Fruit fly (Drosophila melanogaster) whole organism, adult: Measurements from ENCODE around the gene CG15435.

Experiments used
- CG11617 ChIP-seq: fragments of 200-800 bp; sonication (Bioruptor generic); optimal IDR thresholded peaks from 2 replicates; lab custom pipeline; 2017; ENCODE audit warnings: mild to moderate bottlenecking, missing biosample characterization, missing genetic modification reagents, missing genetic modification characterization
- CG12768 ChIP-seq: fragments of 200-800 bp; sonication (Bioruptor generic); optimal IDR thresholded peaks from 2 replicates; lab custom pipeline; 2017; ENCODE audit warnings: missing biosample characterization, missing genetic modification characterization, mild to moderate bottlenecking, moderate library complexity, missing genetic modification reagents
- CG14711 ChIP-seq: fragments of 200-800 bp; sonication (Bioruptor generic); optimal IDR thresholded peaks from 2 replicates; lab custom pipeline; 2018; ENCODE audit warnings: missing biosample characterization, mild to moderate bottlenecking, missing genetic modification characterization, moderate library complexity
- CG1620 ChIP-seq: fragments of 200-800 bp; sonication (Bioruptor generic); optimal IDR thresholded peaks from 2 replicates; lab custom pipeline; 2016; ENCODE audit warnings: missing biosample characterization, missing genetic modification characterization
- CG33017 ChIP-seq: fragments of 200-800 bp; sonication (Bioruptor generic); optimal IDR thresholded peaks from 2 replicates; lab custom pipeline; 2018; ENCODE audit warnings: missing biosample characterization, mild to moderate bottlenecking, missing genetic modification characterization, moderate library complexity
- CG5204 ChIP-seq: fragments of 200-800 bp; sonication (Bioruptor generic); optimal IDR thresholded peaks from 2 replicates; lab custom pipeline; 2016; ENCODE audit warnings: missing biosample characterization, missing genetic modification characterization
- CG7045 ChIP-seq: fragments of 200-800 bp; sonication (Bioruptor generic); optimal IDR thresholded peaks from 2 replicates; lab custom pipeline; 2017; ENCODE audit warnings: missing biosample characterization, mild to moderate bottlenecking, missing genetic modification characterization
- CG7101 ChIP-seq: fragments of 200-800 bp; sonication (Bioruptor generic); optimal IDR thresholded peaks from 2 replicates; lab custom pipeline; 2018; ENCODE audit warnings: missing biosample characterization, mild to moderate bottlenecking, missing genetic modification characterization, moderate library complexity
- Clk ChIP-seq: fragments of 200-800 bp; sonication (Bioruptor generic); optimal IDR thresholded peaks from 2 replicates; lab custom pipeline; 2017; ENCODE audit warnings: missing biosample characterization, missing genetic modification characterization
- Crg-1 ChIP-seq: fragments of 200-800 bp; sonication (Bioruptor generic); optimal IDR thresholded peaks from 2 replicates; lab custom pipeline; 2016; ENCODE audit warnings: missing biosample characterization, missing genetic modification characterization
- Hr96 ChIP-seq: fragments of 200-800 bp; sonication (Bioruptor generic); optimal IDR thresholded peaks from 2 replicates; lab custom pipeline; 2016; ENCODE audit warnings: missing biosample characterization, missing genetic modification characterization
- Mnt ChIP-seq: fragments of 200-800 bp; sonication (Bioruptor generic); optimal IDR thresholded peaks from 2 replicates; lab custom pipeline; 2016; ENCODE audit warnings: missing biosample characterization, mild to moderate bottlenecking, missing genetic modification characterization
- bab1 ChIP-seq: fragments of 200-800 bp; sonication (Bioruptor generic); optimal IDR thresholded peaks from 3 replicates; lab custom pipeline; 2019; ENCODE audit warnings: missing biosample characterization, mild to moderate bottlenecking, missing genetic modification characterization, moderate library complexity
- cic ChIP-seq: fragments of 200-800 bp; sonication (Bioruptor generic); optimal IDR thresholded peaks from 2 replicates; lab custom pipeline; 2017; ENCODE audit warnings: missing biosample characterization, mild to moderate bottlenecking, missing genetic modification characterization, moderate library complexity
- cnc ChIP-seq, 2 experiments: fragments of >200 bp; optimal IDR thresholded peaks; 2 replicates each; lab custom pipeline; 2017
- kay ChIP-seq: fragments of 200-800 bp; sonication (Bioruptor generic); peaks from one replicate; lab custom pipeline; 2016; ENCODE audit warnings: missing biosample characterization, missing genetic modification characterization, borderline replicate concordance
- ovo ChIP-seq: fragments of 200-800 bp; sonication (Bioruptor generic); optimal IDR thresholded peaks from 2 replicates; lab custom pipeline; 2016; ENCODE audit warnings: missing biosample characterization, missing genetic modification characterization
- pad ChIP-seq: fragments of 200-800 bp; sonication (Bioruptor generic); optimal IDR thresholded peaks from 3 replicates; lab custom pipeline; 2017; ENCODE audit warnings: missing biosample characterization, missing genetic modification characterization, mild to moderate bottlenecking, moderate library complexity, missing genetic modification reagents
- tj ChIP-seq: fragments of 200-800 bp; sonication (Bioruptor generic); optimal IDR thresholded peaks from 3 replicates; lab custom pipeline; 2017; ENCODE audit warnings: missing biosample characterization, mild to moderate bottlenecking, missing genetic modification characterization, moderate library complexity
- toe ChIP-seq: fragments of 200-800 bp; sonication (Bioruptor generic); optimal IDR thresholded peaks from 2 replicates; lab custom pipeline; 2016; ENCODE audit warnings: missing biosample characterization, missing genetic modification characterization

Gene CG15435

dm6 chr2L:4422154-4422553 is 37.4 kb upstream of the CG15435 start:
- TF ChIP-seq cnc (optimal IDR thresholded peaks at IDR 0.05; lab: Kevin White, UChicago) (no peak), CG12768 (GFP tag; lab: Kevin White, UChicago) (no peak), Mnt (GFP tag; lab: Kevin White, UChicago) (no peak), cic (GFP tag; lab: Kevin White, UChicago) (no peak), CG11617 (GFP tag; lab: Kevin White, UChicago) (no peak), kay (GFP tag; lab: Kevin White, UChicago) (no peak), Clk (GFP tag; lab: Kevin White, UChicago) (no peak), pad (GFP tag; lab: Kevin White, UChicago) (no peak)

DNA sequence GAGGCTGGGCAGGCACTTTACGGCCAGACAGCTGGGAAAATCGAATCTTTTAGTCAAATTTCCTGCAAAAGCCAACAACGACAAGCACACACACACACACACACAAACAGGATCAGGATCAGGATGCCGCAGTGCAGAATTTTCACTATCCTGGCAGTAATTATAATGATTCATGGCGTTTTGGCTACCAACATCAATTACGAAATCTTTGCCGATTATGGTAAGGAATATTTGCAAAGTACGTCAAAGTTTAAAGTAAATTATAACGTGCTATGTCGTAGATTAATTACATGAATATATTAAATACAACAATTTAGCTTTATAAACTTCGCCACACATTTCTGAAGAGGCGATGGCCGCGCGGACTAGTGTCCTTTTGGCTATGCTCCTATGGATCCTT is 25.9 kb upstream of the CG15435 start, which contains the start of the genes CG34177 and CG34178:
Gene CG34177 (plus strand): TSS at position 301 of the 400 bp plus-strand sequence.
Gene CG34178 (plus strand): TSS at position 301 of the 400 bp plus-strand sequence.
- TF ChIP-seq kay (GFP tag; lab: Kevin White, UChicago) (no peak), tj (GFP tag; lab: Kevin White, UChicago) (no peak), CG12768 (GFP tag; lab: Kevin White, UChicago) (no peak), Crg-1 (GFP tag; lab: Kevin White, UChicago) (no peak), CG14711 (no peak), toe (no peak), Hr96 (no peak), CG33017 (tag; lab: Kevin White, UChicago) (no peak), Clk (GFP tag; lab: Kevin White, UChicago) (no peak), pad (GFP tag; lab: Kevin White, UChicago) (no peak), CG7101 (tag; lab: Kevin White, UChicago) (no peak)

- TF ChIP-seq Mnt (GFP tag; lab: Kevin White, UChicago), result no peak
- no peak for TF ChIP-seq CG7101 (tag; lab: Kevin White, UChicago)
- no peak for TF ChIP-seq CG12768 (GFP tag; lab: Kevin White, UChicago)
- no peak for TF ChIP-seq CG33017 (tag; lab: Kevin White, UChicago)
- TF ChIP-seq CG5204, result no peak
- no peak for TF ChIP-seq CG1620
- TF ChIP-seq kay (GFP tag; lab: Kevin White, UChicago), result no peak
- no peak for TF ChIP-seq CG11617 (GFP tag; lab: Kevin White, UChicago)
- TF ChIP-seq Clk (GFP tag; lab: Kevin White, UChicago), result no peak
- no peak for TF ChIP-seq CG14711
- TF ChIP-seq cnc (optimal IDR thresholded peaks at IDR 0.05; lab: Kevin White, UChicago), result no peak
- TF ChIP-seq tj (GFP tag; lab: Kevin White, UChicago), result no peak
- no peak for TF ChIP-seq CG7045 (GFP tag; lab: Kevin White, UChicago)
- TF ChIP-seq ovo (GFP tag; lab: Kevin White, UChicago), result no peak
Measured at dm6 chr2L:4437487-4437886, 22.0 kb upstream of the CG15435 start, which contains the start of gene CG43056. TSS of gene CG43056 (plus strand) at chr2L:4437787.

dm6 chr2L:4440881-4441737 is 18.4 kb upstream of the CG15435 start, which contains the start of gene CG15431:
TSS of gene CG15431 (minus strand) at chr2L:4441282.
- TF ChIP-seq CG12768 (GFP tag; lab: Kevin White, UChicago), result no peak
- TF ChIP-seq Clk (GFP tag; lab: Kevin White, UChicago), result no peak
- no peak for TF ChIP-seq pad (GFP tag; lab: Kevin White, UChicago)
- no peak for TF ChIP-seq Mnt (GFP tag; lab: Kevin White, UChicago)
- no peak for TF ChIP-seq cic (GFP tag; lab: Kevin White, UChicago)
- TF ChIP-seq ovo (GFP tag; lab: Kevin White, UChicago), result no peak
- TF ChIP-seq Hr96, result no peak
- no peak for TF ChIP-seq CG5204
- no peak for TF ChIP-seq bab1 (GFP tag; lab: Kevin White, UChicago)
- no peak for TF ChIP-seq kay (GFP tag; lab: Kevin White, UChicago)
- TF ChIP-seq CG33017 (tag; lab: Kevin White, UChicago), result peak; percentile 5
- TF ChIP-seq CG11617 (GFP tag; lab: Kevin White, UChicago), result peak; percentile 25
- peak; percentile 29 for TF ChIP-seq CG7045 (GFP tag; lab: Kevin White, UChicago)

- TF ChIP-seq Crg-1 (GFP tag; lab: Kevin White, UChicago), result no peak
- peak; percentile 9 for TF ChIP-seq bab1 (GFP tag; lab: Kevin White, UChicago)
Measured at dm6 chr2L:4442010-4442587, 17.4 kb upstream of the CG15435 start, which contains the start of the genes Sfp24F and CG15432. TSS of gene Sfp24F (minus strand) at chr2L:4442060. TSS of gene CG15432 (plus strand) at chr2L:4442320.

DNA sequence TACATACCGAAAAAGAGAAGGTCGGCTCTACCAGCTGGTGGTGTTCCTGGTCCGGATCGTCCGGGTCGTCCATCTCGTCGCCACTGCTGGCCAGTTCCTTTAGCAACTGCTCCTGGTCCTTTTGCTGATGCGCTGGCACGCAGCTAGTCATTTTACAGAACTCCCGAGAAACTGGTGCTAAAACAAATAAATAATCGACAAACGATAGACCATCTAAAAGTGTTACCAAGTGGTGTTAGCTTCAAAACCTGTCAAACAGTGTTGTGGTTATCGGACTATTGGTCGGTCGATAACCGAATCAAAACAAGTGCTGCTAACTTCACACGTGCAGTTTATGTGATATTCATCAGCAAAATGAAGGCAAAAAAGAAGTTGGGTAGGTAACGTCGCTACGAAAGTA is 15.1 kb upstream of the CG15435 start, which contains the start of the genes morgue and Elp3:
Gene morgue (minus strand): TSS at position 224 of the 400 bp plus-strand sequence.
Gene Elp3 (plus strand): TSS at position 276 of the 400 bp plus-strand sequence.
- TF ChIP-seq Clk (GFP tag; lab: Kevin White, UChicago) (no peak), CG11617 (GFP tag; lab: Kevin White, UChicago) (no peak), CG1620 (no peak), Mnt (GFP tag; lab: Kevin White, UChicago) (peak; percentile 93), bab1 (GFP tag; lab: Kevin White, UChicago) (peak; percentile 29), CG5204 (no peak)
